Worm (Caenorhabditis elegans) whole organism, young adult: ENCODE data around the gene ubc-26.

Source experiments
- C17E4.6 ChIP-seq: fragments of 200-800 bp; sonication (Bioruptor generic); IDR thresholded peaks from 2 replicates; pipeline ENCODE4 v1.3.6; 2022; ENCODE audit warnings: missing genetic modification reagents, missing genetic modification characterization, missing compliant biosample characterization
- D2030.7 ChIP-seq: fragments of 200-800 bp; sonication (Bioruptor generic); IDR thresholded peaks from 2 replicates; pipeline ENCODE4 v1.3.6; 2022; ENCODE audit warnings: missing genetic modification reagents, missing genetic modification characterization, missing compliant biosample characterization
- F10E7.11 ChIP-seq: sonication (generic microtip); optimal IDR thresholded peaks from 2 replicates; lab custom pipeline; 2017; ENCODE audit warnings: mild to moderate bottlenecking, missing genetic modification characterization, moderate library complexity, missing compliant biosample characterization
- F23B12.7 ChIP-seq: sonication (generic microtip); optimal IDR thresholded peaks from 2 replicates; lab custom pipeline; 2017; ENCODE audit warnings: missing genetic modification characterization, mild to moderate bottlenecking, missing compliant biosample characterization, antibody characterized with exemption, moderate library complexity; ENCODE audit not compliant: insufficient read depth
- F49E8.2 ChIP-seq: sonication (generic microtip); optimal IDR thresholded peaks from 3 replicates; lab custom pipeline; 2017; ENCODE audit warnings: missing genetic modification characterization, mild to moderate bottlenecking, missing compliant biosample characterization, antibody characterized with exemption, moderate library complexity; ENCODE audit not compliant: insufficient read depth
- K11D2.4 ChIP-seq: fragments of 200-800 bp; sonication (Bioruptor generic); IDR thresholded peaks from 2 replicates; pipeline ENCODE4 v1.3.6; 2022; ENCODE audit warnings: missing genetic modification reagents, missing genetic modification characterization, missing compliant biosample characterization
- K12H6.12 ChIP-seq: fragments of 200-800 bp; sonication (Bioruptor generic); optimal IDR thresholded peaks from 2 replicates; lab custom pipeline; 2018; ENCODE audit warnings: mild to moderate bottlenecking, missing genetic modification characterization, missing compliant biosample characterization
- T07F8.4 ChIP-seq: sonication (generic microtip); optimal IDR thresholded peaks from 2 replicates; lab custom pipeline; 2016; ENCODE audit warnings: mild to moderate bottlenecking, missing genetic modification characterization, moderate library complexity, missing compliant biosample characterization
- Y79H2A.3 ChIP-seq: fragments of 200-800 bp; sonication (Bioruptor generic); conservative IDR thresholded peaks from 2 replicates; pipeline ENCODE4 v1.3.6; 2022; ENCODE audit warnings: missing genetic modification reagents, missing genetic modification characterization, missing compliant biosample characterization
- Y95B8A.8 ChIP-seq: fragments of 200-800 bp; sonication (Bioruptor generic); IDR thresholded peaks from 2 replicates; pipeline ENCODE4 v1.3.6; 2022; ENCODE audit warnings: missing genetic modification reagents, missing genetic modification characterization, missing compliant biosample characterization
- ccch-3 ChIP-seq: fragments of 200-800 bp; sonication (Bioruptor generic); optimal IDR thresholded peaks from 2 replicates; lab custom pipeline; 2018; ENCODE audit warnings: mild to moderate bottlenecking, missing genetic modification characterization, missing compliant biosample characterization
- cebp-1 ChIP-seq, 2 experiments: fragments of 200-800 bp in 1 of 2; sonication (Bioruptor generic) in 1 of 2; sonication (generic microtip) in 1 of 2; IDR thresholded peaks in 1 of 2; optimal IDR thresholded peaks in 1 of 2; 2 replicates each; pipeline versions ENCODE4 v1.3.6 to Lab custom; 2017 to 2022; ENCODE audit warnings: missing compliant biosample characterization in 2 of 2, missing genetic modification characterization in 2 of 2, mild to moderate bottlenecking in 1 of 2, missing genetic modification reagents in 1 of 2, moderate library complexity in 1 of 2
- cebp-2 ChIP-seq: fragments of 200-800 bp; sonication (Bioruptor generic); IDR thresholded peaks from 2 replicates; pipeline ENCODE4 v1.3.6; 2022; ENCODE audit warnings: missing genetic modification characterization, missing compliant biosample characterization
- ceh-100 ChIP-seq: fragments of 200-800 bp; sonication (Bioruptor generic); IDR thresholded peaks from 2 replicates; pipeline ENCODE4 v1.3.6; 2022; ENCODE audit warnings: missing genetic modification reagents, missing genetic modification characterization, missing compliant biosample characterization
- ceh-79 ChIP-seq: sonication (generic microtip); optimal IDR thresholded peaks from 2 replicates; lab custom pipeline; 2017; ENCODE audit warnings: mild to moderate bottlenecking, missing genetic modification characterization, missing compliant biosample characterization
- die-1 ChIP-seq: sonication (generic microtip); optimal IDR thresholded peaks from 2 replicates; lab custom pipeline; 2016; ENCODE audit warnings: missing genotype, mild to moderate bottlenecking, missing genetic modification characterization, missing compliant biosample characterization
- ekl-4 ChIP-seq: fragments of 200-800 bp; sonication (Bioruptor generic); IDR thresholded peaks from 2 replicates; pipeline ENCODE4 v1.3.6; 2022; ENCODE audit warnings: missing genetic modification reagents, missing genetic modification characterization, missing compliant biosample characterization
- him-1 ChIP-seq: sonication (generic microtip); optimal IDR thresholded peaks from 2 replicates; lab custom pipeline; 2016; ENCODE audit warnings: missing genotype, missing genetic modification reagents, missing genetic modification characterization, missing compliant biosample characterization
- lag-1 ChIP-seq: fragments of 200-800 bp; sonication (Bioruptor generic); IDR thresholded peaks from 2 replicates; pipeline ENCODE4 v1.3.6; 2022; ENCODE audit warnings: missing genetic modification reagents, missing genetic modification characterization, missing compliant biosample characterization
- lin-26 ChIP-seq: fragments of 200-800 bp; sonication (Bioruptor generic); IDR thresholded peaks from 2 replicates; pipeline ENCODE4 v1.3.6; 2022; ENCODE audit warnings: missing genetic modification reagents, missing genetic modification characterization, missing compliant biosample characterization
- lin-35 ChIP-seq, 3 experiments: fragments of 150-350 bp in 2 of 3; sonication (generic microtip) in 1 of 3; optimal IDR thresholded peaks; 2 replicates each; lab custom pipeline; 2014 to 2018; ENCODE audit warnings: missing biosample characterization in 3 of 3, missing genetic modification characterization in 3 of 3, missing genetic modification reagents in 3 of 3
- lsy-27 ChIP-seq: sonication (generic microtip); optimal IDR thresholded peaks from 2 replicates; lab custom pipeline; 2017; ENCODE audit warnings: missing genetic modification characterization, mild to moderate bottlenecking, missing compliant biosample characterization, antibody characterized with exemption, missing genotype, borderline replicate concordance; ENCODE audit not compliant: insufficient read depth
- nhr-80 ChIP-seq: sonication (generic microtip); optimal IDR thresholded peaks from 2 replicates; lab custom pipeline; 2016; ENCODE audit warnings: missing genetic modification characterization, missing compliant biosample characterization
- nhr-90 ChIP-seq: sonication (generic microtip); optimal IDR thresholded peaks from 2 replicates; lab custom pipeline; 2016; ENCODE audit warnings: missing genotype, mild to moderate bottlenecking, missing genetic modification characterization, missing compliant biosample characterization
- pbrm-1 ChIP-seq: fragments of 200-800 bp; sonication (Bioruptor generic); IDR thresholded peaks from 2 replicates; pipeline ENCODE4 v1.3.6; 2022; ENCODE audit warnings: missing genetic modification reagents, missing genetic modification characterization, missing compliant biosample characterization
- rec-8 ChIP-seq, 2 experiments: sonication (generic microtip); optimal IDR thresholded peaks; 2 replicates each; lab custom pipeline; 2016; ENCODE audit warnings: mild to moderate bottlenecking in 2 of 2, missing genetic modification characterization in 2 of 2, missing genetic modification reagents in 2 of 2, missing genotype in 2 of 2, missing biosample characterization in 1 of 2, missing compliant biosample characterization in 1 of 2, moderate library complexity in 1 of 2
- rpc-1 ChIP-seq, 2 experiments: fragments of 150-350 bp in 1 of 2; sonication (generic microtip) in 1 of 2; optimal IDR thresholded peaks; 2 replicates each; lab custom pipeline; 2014 to 2018; ENCODE audit warnings: missing biosample characterization in 1 of 2, missing genetic modification characterization in 1 of 2, missing genetic modification reagents in 1 of 2, missing genotype in 1 of 2
- snpc-1.1 ChIP-seq: sonication (generic microtip); optimal IDR thresholded peaks from 2 replicates; lab custom pipeline; 2017; ENCODE audit warnings: missing genetic modification characterization, mild to moderate bottlenecking, missing compliant biosample characterization, antibody characterized with exemption, moderate library complexity, missing genotype, missing genetic modification reagents; ENCODE audit not compliant: insufficient read depth
- snpc-1.3 ChIP-seq: sonication (generic microtip); optimal IDR thresholded peaks from 2 replicates; lab custom pipeline; 2017; ENCODE audit warnings: missing genetic modification characterization, mild to moderate bottlenecking, missing compliant biosample characterization, antibody characterized with exemption, moderate library complexity, missing genotype, missing genetic modification reagents; ENCODE audit not compliant: insufficient read depth
- snpc-3.4 ChIP-seq: sonication (generic microtip); optimal IDR thresholded peaks from 2 replicates; lab custom pipeline; 2017; ENCODE audit warnings: missing genetic modification characterization, mild to moderate bottlenecking, missing compliant biosample characterization, antibody characterized with exemption, moderate library complexity, missing genotype, missing genetic modification reagents
- snpc-4 ChIP-seq, 5 experiments: fragments of 150-350 bp in 1 of 5; sonication (generic microtip) in 4 of 5; optimal IDR thresholded peaks; 2 replicates each; lab custom pipeline; 2014 to 2018; ENCODE audit warnings: missing genetic modification characterization in 5 of 5, missing biosample characterization in 3 of 5, antibody characterized with exemption in 2 of 5, mild to moderate bottlenecking in 2 of 5, missing compliant biosample characterization in 2 of 5, missing genotype in 2 of 5, moderate library complexity in 2 of 5, missing genetic modification reagents in 1 of 5
- xnd-1 ChIP-seq: sonication (generic microtip); optimal IDR thresholded peaks from 2 replicates; lab custom pipeline; 2016; ENCODE audit warnings: missing genotype, missing genetic modification reagents, missing genetic modification characterization, missing compliant biosample characterization
- ztf-18 ChIP-seq: sonication (generic microtip); optimal IDR thresholded peaks from 2 replicates; lab custom pipeline; 2016; ENCODE audit warnings: missing genotype, mild to moderate bottlenecking, missing genetic modification characterization, missing compliant biosample characterization
- ztf-22 ChIP-seq: fragments of 200-800 bp; sonication (Bioruptor generic); optimal IDR thresholded peaks from 2 replicates; lab custom pipeline; 2018; ENCODE audit warnings: mild to moderate bottlenecking, missing genetic modification characterization, moderate library complexity, missing compliant biosample characterization
- ztf-3 ChIP-seq: fragments of 200-800 bp; sonication (Bioruptor generic); optimal IDR thresholded peaks from 2 replicates; lab custom pipeline; 2018; ENCODE audit warnings: mild to moderate bottlenecking, missing genetic modification characterization, missing compliant biosample characterization

ubc-26 gene

ce11 chrII:2859873-2860821 is 40.0 kb downstream of the ubc-26 start (continued):
- TF ChIP-seq snpc-3.4 (no peak), lag-1 (GFP tag; lab: Robert Waterston, UW) (no peak), pbrm-1 (peak; percentile 35; the same call in 1 of the 2 replicates), him-1 (peak; percentile 75), ekl-4 (GFP tag; lab: Robert Waterston, UW) (peak; percentile 35; the same call in 1 of the 2 replicates), rpc-1 (optimal IDR thresholded peaks at IDR 0.05; lab: Kevin White, UChicago) (peak; percentile 64), rpc-1 (tag; optimal IDR thresholded peaks at IDR 0.05; lab: Kevin White, UChicago) (peak; percentile 83), cebp-2 (GFP tag; lab: Robert Waterston, UW) (peak; percentile 83; the same call in 1 of the 2 replicates), ceh-100 (GFP tag; lab: Robert Waterston, UW) (0 out of 2 replicates have a peak, but pooled peaks have one; percentile 35), ceh-79 (tag; lab: Kevin White, UChicago) (peak; percentile 31), lin-35 (GFP tag; optimal IDR thresholded peaks at IDR 0.05; lab: Kevin White, UChicago) (peak in 1 of 3 experiments; percentile 21), cebp-1 (GFP tag; IDR thresholded peaks at IDR 0.05; lab: Robert Waterston, UW) (no peak), cebp-1 (tag; optimal IDR thresholded peaks at IDR 0.05; lab: Kevin White, UChicago) (peak; percentile 50), K11D2.4 (GFP tag; lab: Robert Waterston, UW) (no peak), Y79H2A.3 (peak; percentile 59; the same call in 1 of the 2 replicates), snpc-4 (GFP tag; optimal IDR thresholded peaks at IDR 0.05; lab: Kevin White, UChicago) (peak; percentile 41), snpc-4 (tag; optimal IDR thresholded peaks at IDR 0.05; lab: Kevin White, UChicago) (peak in 3 of 4 experiments; percentile 31 to 60 (median 33)), D2030.7 (peak; percentile 75), lin-26 (GFP tag; lab: Robert Waterston, UW) (peak; percentile 76), snpc-1.3 (tag; lab: Kevin White, UChicago) (no peak), die-1 (tag; lab: Kevin White, UChicago) (peak; percentile 69), nhr-90 (tag; lab: Kevin White, UChicago) (peak; percentile 67), nhr-80 (tag; lab: Kevin White, UChicago) (no peak), T07F8.4 (no peak), C17E4.6 (GFP tag; lab: Robert Waterston, UW) (0 out of 2 replicates have a peak, but pooled peaks have one; percentile 12), ccch-3 (no peak), ztf-22 (GFP tag; lab: Kevin White, UChicago) (no peak)

ce11 chrII:2859315-2859714 is 40.8 kb downstream of the ubc-26 start:
- TF ChIP-seq ztf-18 (no peak), rec-8 (tag; optimal IDR thresholded peaks at IDR 0.05; lab: Kevin White, UChicago) (no peak), lsy-27 (tag; lab: Kevin White, UChicago) (no peak), K12H6.12 (tag; lab: Kevin White, UChicago) (no peak), F23B12.7 (tag; lab: Kevin White, UChicago) (no peak), ztf-3 (GFP tag; lab: Kevin White, UChicago) (no peak), xnd-1 (no peak), F10E7.11 (no peak), lag-1 (GFP tag; lab: Robert Waterston, UW) (no peak), F49E8.2 (tag; lab: Kevin White, UChicago) (no peak), snpc-1.1 (tag; lab: Kevin White, UChicago) (no peak), Y95B8A.8 (GFP tag; lab: Robert Waterston, UW) (no peak), lin-35 (GFP tag; optimal IDR thresholded peaks at IDR 0.05; lab: Kevin White, UChicago) (no peak)
